Fruit fly (Drosophila melanogaster) whole organism, embryonic: ENCODE results near the gene CG9117.
A peak's percentile ranks its signal among the peaks of the same experiment; 100 is the strongest.

Experiments
- Adf1 ChIP-seq: fragments of 200-800 bp; sonication (Bioruptor generic); IDR thresholded peaks from 2 replicates; pipeline ENCODE4 v1.3.6; 2022; ENCODE audit warnings: missing biosample characterization, missing genetic modification characterization
- Atf3 ChIP-seq: fragments of 200-800 bp; sonication (Bioruptor generic); optimal IDR thresholded peaks from 3 replicates; lab custom pipeline; 2016; ENCODE audit warnings: missing biosample characterization, missing genetic modification characterization
- CG10543 ChIP-seq: fragments of 200-800 bp; sonication (Bioruptor generic); optimal IDR thresholded peaks from 3 replicates; lab custom pipeline; 2017; ENCODE audit warnings: missing biosample characterization, mild to moderate bottlenecking, missing genetic modification characterization, moderate library complexity
- CG11093 ChIP-seq: fragments of 200-800 bp; sonication (Bioruptor generic); IDR thresholded peaks from 3 replicates; pipeline ENCODE4 v1.3.6; 2022; ENCODE audit warnings: missing biosample characterization, missing genetic modification characterization
- CG17385 ChIP-seq: fragments of 200-800 bp; sonication (Bioruptor generic); optimal IDR thresholded peaks from 3 replicates; lab custom pipeline; 2018; ENCODE audit warnings: missing biosample characterization, mild to moderate bottlenecking, missing genetic modification characterization
- CG34224 ChIP-seq: fragments of 200-800 bp; sonication (Bioruptor generic); IDR thresholded peaks from 3 replicates; pipeline ENCODE4 v1.3.6; 2022; ENCODE audit warnings: missing biosample characterization, missing genetic modification characterization; ENCODE audit not compliant: partially characterized antibody
- CG34422 ChIP-seq: fragments of 200-800 bp; sonication (Bioruptor generic); IDR thresholded peaks from 3 replicates; pipeline ENCODE4 v1.3.6; 2022; ENCODE audit warnings: missing biosample characterization, missing genetic modification characterization
- CG3726 ChIP-seq: fragments of 200-800 bp; sonication (Bioruptor generic); IDR thresholded peaks from 3 replicates; pipeline ENCODE4, ENCODE4 v1.3.6; 2022; ENCODE audit warnings: missing biosample characterization, missing genetic modification characterization
- CG4360 ChIP-seq: fragments of 200-800 bp; sonication (Bioruptor generic); IDR thresholded peaks from 2 replicates; pipeline ENCODE4 v1.3.6; 2022; ENCODE audit warnings: missing biosample characterization, missing genetic modification characterization
- CG4404 ChIP-seq: fragments of 200-800 bp; sonication (Bioruptor generic); IDR thresholded peaks from 2 replicates; pipeline ENCODE4 v1.3.6; 2022; ENCODE audit warnings: missing biosample characterization, missing genetic modification characterization
- CG4707 ChIP-seq: fragments of 200-800 bp; sonication (Bioruptor generic); optimal IDR thresholded peaks from 2 replicates; lab custom pipeline; 2018; ENCODE audit warnings: missing biosample characterization, mild to moderate bottlenecking, missing genetic modification characterization, moderate library complexity
- CG5180 ChIP-seq: fragments of 200-800 bp; sonication (Bioruptor generic); optimal IDR thresholded peaks from 3 replicates; lab custom pipeline; 2017; ENCODE audit warnings: missing biosample characterization, missing genetic modification characterization, mild to moderate bottlenecking, moderate library complexity, missing genetic modification reagents
- CG5245 ChIP-seq: fragments of 200-800 bp; sonication (Bioruptor generic); optimal IDR thresholded peaks from 3 replicates; lab custom pipeline; 2016; ENCODE audit warnings: missing biosample characterization, missing genetic modification characterization
- CG7786 ChIP-seq: fragments of 200-800 bp; sonication (Bioruptor generic); optimal IDR thresholded peaks from 2 replicates; lab custom pipeline; 2016; ENCODE audit warnings: missing biosample characterization, missing genetic modification characterization
- CG8765 ChIP-seq: fragments of 200-800 bp; sonication (Bioruptor generic); IDR thresholded peaks from 2 replicates; pipeline ENCODE4 v1.3.6; 2022; ENCODE audit warnings: missing biosample characterization, missing genetic modification characterization
- CrebB ChIP-seq: fragments of 200-800 bp; sonication (Bioruptor generic); optimal IDR thresholded peaks from 3 replicates; lab custom pipeline; 2018; ENCODE audit warnings: missing biosample characterization, mild to moderate bottlenecking, missing genetic modification characterization
- D19A ChIP-seq: fragments of 200-800 bp; optimal IDR thresholded peaks from 3 replicates; lab custom pipeline; 2019; ENCODE audit warnings: missing biosample characterization, mild to moderate bottlenecking, missing genetic modification characterization, moderate library complexity
- Dad ChIP-seq: fragments of 200-800 bp; sonication (Bioruptor generic); optimal IDR thresholded peaks from 3 replicates; lab custom pipeline; 2016; ENCODE audit warnings: missing biosample characterization, missing genetic modification characterization
- Dip3 ChIP-seq: fragments of 200-800 bp; sonication (Bioruptor generic); optimal IDR thresholded peaks from 3 replicates; lab custom pipeline; 2016; ENCODE audit warnings: missing biosample characterization, missing genetic modification characterization
- Drgx ChIP-seq: fragments of 200-800 bp; sonication (Bioruptor generic); IDR thresholded peaks from 2 replicates; pipeline ENCODE4 v1.3.6; 2022; ENCODE audit warnings: missing biosample characterization, missing genetic modification characterization
- HLH4C ChIP-seq: fragments of 200-800 bp; sonication (Bioruptor generic); IDR thresholded peaks from 3 replicates; pipeline ENCODE4 v1.3.6; 2022; ENCODE audit warnings: missing biosample characterization, missing genetic modification characterization; ENCODE audit not compliant: partially characterized antibody
- MESR4 ChIP-seq: fragments of 200-800 bp; sonication (Bioruptor generic); optimal IDR thresholded peaks from 2 replicates; lab custom pipeline; 2018; ENCODE audit warnings: missing biosample characterization, mild to moderate bottlenecking, missing genetic modification characterization, moderate library complexity
- Nf-YA ChIP-seq: fragments of 200-800 bp; sonication (Bioruptor generic); IDR thresholded peaks from 2 replicates; pipeline ENCODE4 v1.3.6; 2022; ENCODE audit warnings: missing biosample characterization, missing genetic modification characterization
- Oli ChIP-seq: fragments of 200-800 bp; sonication (Bioruptor generic); optimal IDR thresholded peaks from 2 replicates; lab custom pipeline; 2018; ENCODE audit warnings: missing biosample characterization, mild to moderate bottlenecking, missing genetic modification characterization, moderate library complexity
- Rfx ChIP-seq: fragments of 200-800 bp; sonication (Bioruptor generic); IDR thresholded peaks from 2 replicates; pipeline ENCODE4 v1.3.6; 2022; ENCODE audit warnings: missing biosample characterization, missing genetic modification characterization
- Scr ChIP-seq: fragments of 200-800 bp; sonication (Bioruptor generic); IDR thresholded peaks from 2 replicates; pipeline ENCODE4 v1.3.6; 2022; ENCODE audit warnings: missing biosample characterization, missing genetic modification characterization; ENCODE audit not compliant: partially characterized antibody
- Sin3A ChIP-seq: fragments of >200 bp; optimal IDR thresholded peaks from 2 replicates; lab custom pipeline; 2018
- Vsx1 ChIP-seq: fragments of 200-800 bp; sonication (Bioruptor generic); optimal IDR thresholded peaks from 2 replicates; lab custom pipeline; 2017; ENCODE audit warnings: missing biosample characterization, mild to moderate bottlenecking, missing genetic modification characterization, missing genetic modification reagents
- ab ChIP-seq: fragments of 200-800 bp; sonication (Bioruptor generic); optimal IDR thresholded peaks from 2 replicates; lab custom pipeline; 2016; ENCODE audit warnings: missing biosample characterization, missing genetic modification characterization
- ac ChIP-seq: fragments of 200-800 bp; sonication (Bioruptor generic); optimal IDR thresholded peaks from 3 replicates; lab custom pipeline; 2017; ENCODE audit warnings: missing biosample characterization, mild to moderate bottlenecking, missing genetic modification characterization
- bbx ChIP-seq: fragments of 200-800 bp; sonication (Bioruptor generic); IDR thresholded peaks from 2 replicates; pipeline ENCODE4 v1.3.6; 2022; ENCODE audit warnings: missing biosample characterization, missing genetic modification characterization; ENCODE audit not compliant: partially characterized antibody
- chn ChIP-seq: fragments of 200-800 bp; sonication (Bioruptor generic); optimal IDR thresholded peaks from 2 replicates; lab custom pipeline; 2016; ENCODE audit warnings: missing biosample characterization, missing genetic modification characterization
- eve ChIP-seq, 2 experiments: fragments of >200 bp; optimal IDR thresholded peaks; 2 replicates each; lab custom pipeline; 2017; ENCODE audit warnings: missing biosample characterization in 2 of 2, missing genetic modification characterization in 2 of 2
- fd3F ChIP-seq: fragments of 200-800 bp; sonication (Bioruptor generic); optimal IDR thresholded peaks from 2 replicates; lab custom pipeline; 2018; ENCODE audit warnings: missing biosample characterization, mild to moderate bottlenecking, missing genetic modification characterization, moderate library complexity
- gcm ChIP-seq: fragments of 200-800 bp; sonication (Bioruptor generic); optimal IDR thresholded peaks from 2 replicates; lab custom pipeline; 2019; ENCODE audit warnings: missing biosample characterization, mild to moderate bottlenecking, missing genetic modification characterization, moderate library complexity
- hb ChIP-seq: fragments of 200-800 bp; sonication (Bioruptor generic); IDR thresholded peaks from 3 replicates; pipeline ENCODE4 v1.3.6; 2022; ENCODE audit warnings: missing biosample characterization, missing genetic modification characterization; ENCODE audit not compliant: partially characterized antibody
- inv ChIP-seq: fragments of 200-800 bp; sonication (Bioruptor generic); IDR thresholded peaks from 2 replicates; pipeline ENCODE4 v1.3.6; 2022; ENCODE audit warnings: missing biosample characterization, missing genetic modification characterization; ENCODE audit not compliant: partially characterized antibody
- lbe ChIP-seq: fragments of 200-800 bp; sonication (Bioruptor generic); optimal IDR thresholded peaks from 2 replicates; lab custom pipeline; 2016; ENCODE audit warnings: missing biosample characterization, mild to moderate bottlenecking, missing genetic modification characterization
- lilli ChIP-seq: fragments of 200-800 bp; sonication (Bioruptor generic); optimal IDR thresholded peaks from 3 replicates; lab custom pipeline; 2016; ENCODE audit warnings: missing biosample characterization, missing genetic modification characterization
- prd ChIP-seq, 3 experiments: fragments of >200 bp in 2 of 3; fragments of 200-800 bp in 1 of 3; sonication (Bioruptor generic) in 1 of 3; optimal IDR thresholded peaks in 2 of 3; IDR thresholded peaks in 1 of 3; 2 replicates in 2 of 3; 3 replicates in 1 of 3; pipeline versions ENCODE4 v1.3.6 to Lab custom; 2017 to 2022; ENCODE audit warnings: missing biosample characterization in 1 of 3, missing genetic modification characterization in 1 of 3
- psq ChIP-seq: fragments of 200-800 bp; sonication (Bioruptor generic); optimal IDR thresholded peaks from 2 replicates; lab custom pipeline; 2017; ENCODE audit warnings: missing biosample characterization, missing genetic modification characterization
- salm ChIP-seq: fragments of 200-800 bp; sonication (Bioruptor generic); optimal IDR thresholded peaks from 2 replicates; lab custom pipeline; 2018; ENCODE audit warnings: missing biosample characterization, mild to moderate bottlenecking, missing genetic modification characterization
- sob ChIP-seq: fragments of 200-800 bp; sonication (Bioruptor generic); IDR thresholded peaks from 2 replicates; pipeline ENCODE4 v1.3.6; 2022; ENCODE audit warnings: missing biosample characterization, missing genetic modification characterization
- sqz ChIP-seq: fragments of 200-800 bp; sonication (Bioruptor generic); optimal IDR thresholded peaks from 3 replicates; lab custom pipeline; 2018; ENCODE audit warnings: missing biosample characterization, mild to moderate bottlenecking, missing genetic modification characterization
- stwl ChIP-seq: fragments of 200-800 bp; sonication (Bioruptor generic); optimal IDR thresholded peaks from 3 replicates; lab custom pipeline; 2018; ENCODE audit warnings: missing biosample characterization, mild to moderate bottlenecking, missing genetic modification characterization, moderate library complexity
- tap ChIP-seq: fragments of 200-800 bp; optimal IDR thresholded peaks from 3 replicates; lab custom pipeline; 2019; ENCODE audit warnings: missing biosample characterization, mild to moderate bottlenecking, missing genetic modification characterization, moderate library complexity
- tna ChIP-seq: fragments of 200-800 bp; sonication (Bioruptor generic); IDR thresholded peaks from 2 replicates; pipeline ENCODE4 v1.3.6; 2022; ENCODE audit warnings: missing biosample characterization, missing genetic modification characterization; ENCODE audit not compliant: partially characterized antibody
- trem ChIP-seq: fragments of 200-800 bp; optimal IDR thresholded peaks from 3 replicates; lab custom pipeline; 2019; ENCODE audit warnings: missing biosample characterization, mild to moderate bottlenecking, missing genetic modification characterization, moderate library complexity
- unc-4 ChIP-seq: fragments of 200-800 bp; sonication (Bioruptor generic); IDR thresholded peaks from 2 replicates; pipeline ENCODE4 v1.3.6; 2022; ENCODE audit warnings: missing biosample characterization, missing genetic modification characterization; ENCODE audit not compliant: partially characterized antibody

CG9117 gene

DNA sequence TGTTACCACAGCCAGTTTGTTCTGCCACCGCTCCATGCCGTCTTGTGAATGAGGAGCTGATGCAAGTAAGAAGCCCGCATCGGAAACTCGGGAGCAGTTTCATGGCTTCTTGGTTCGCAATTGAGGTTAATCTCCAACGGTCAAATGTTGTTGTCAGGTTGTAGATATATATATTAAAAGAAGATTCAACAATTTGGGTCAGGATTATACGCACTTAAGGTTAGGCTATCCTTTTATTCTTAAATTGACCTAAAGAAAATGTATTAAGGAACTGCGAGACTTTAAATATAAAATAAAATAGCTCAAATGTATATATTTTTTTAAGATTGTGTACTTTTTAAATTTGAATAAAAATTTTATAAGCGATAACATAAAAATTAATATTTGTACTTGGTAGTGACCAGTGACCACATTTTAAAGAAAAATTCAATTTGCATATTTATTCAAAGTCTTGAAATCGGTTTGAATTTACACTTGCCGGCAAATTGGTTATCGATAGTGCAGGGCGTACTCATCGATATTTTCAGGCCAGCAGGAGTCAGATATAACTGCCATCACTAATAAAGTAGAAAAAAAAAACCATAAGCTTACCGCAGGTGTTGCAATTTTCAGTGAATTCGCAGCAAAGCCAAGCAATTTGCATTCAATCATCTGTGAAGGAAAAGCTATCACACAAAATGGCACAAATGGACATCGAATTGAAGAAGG, 31.0 kb upstream of the CG9117 start, which contains the start of the genes CG9150 and Pfdn1 (continued):
- peak; percentile 89 for TF ChIP-seq tna (GFP tag; lab: Robert Waterston, UW)
- TF ChIP-seq Rfx (GFP tag; lab: Robert Waterston, UW), result peak; percentile 48
- no peak for TF ChIP-seq gcm (GFP tag; lab: Kevin White, UChicago)
- TF ChIP-seq hb (GFP tag; lab: Robert Waterston, UW), result peak; percentile 60; the same call in 2 of the 3 replicates
- TF ChIP-seq CG34224 (GFP tag; lab: Robert Waterston, UW), result peak; percentile 96
- TF ChIP-seq CG8765 (GFP tag; lab: Robert Waterston, UW), result no peak
- no peak for TF ChIP-seq CG4404 (GFP tag; lab: Robert Waterston, UW)
- no peak for TF ChIP-seq CrebB (tag; lab: Kevin White, UChicago)
- peak; percentile 85 for TF ChIP-seq HLH4C (GFP tag; lab: Robert Waterston, UW)
- TF ChIP-seq sob (GFP tag; lab: Robert Waterston, UW), result peak; percentile 10; the same call in 1 of the 2 replicates
- peak; percentile 90 for TF ChIP-seq Scr
- no peak for TF ChIP-seq CG17385 (GFP tag; lab: Kevin White, UChicago)
- TF ChIP-seq trem (tag; lab: Kevin White, UChicago), result peak; percentile 26
- TF ChIP-seq chn (GFP tag; lab: Kevin White, UChicago), result no peak
- no peak; the same call in 2 of the 3 replicates for TF ChIP-seq CG34422 (GFP tag; lab: Robert Waterston, UW)
- no peak for TF ChIP-seq Adf1 (GFP tag; lab: Robert Waterston, UW)
- TF ChIP-seq D19A (tag; lab: Kevin White, UChicago), result no peak
- TF ChIP-seq unc-4 (GFP tag; lab: Robert Waterston, UW), result peak; percentile 90
- peak; percentile 91 for TF ChIP-seq bbx (GFP tag; lab: Robert Waterston, UW)
- no peak for TF ChIP-seq ab (GFP tag; lab: Kevin White, UChicago)
- TF ChIP-seq eve (GFP tag; optimal IDR thresholded peaks at IDR 0.05; lab: Kevin White, UChicago), result no peak
- no peak for TF ChIP-seq Oli (tag; lab: Kevin White, UChicago)
- no peak for TF ChIP-seq CG5180 (GFP tag; lab: Kevin White, UChicago)
- no peak for TF ChIP-seq Dad (GFP tag; lab: Kevin White, UChicago)
- no peak for TF ChIP-seq Drgx
- TF ChIP-seq MESR4 (GFP tag; lab: Kevin White, UChicago), result peak; percentile 62
- TF ChIP-seq Atf3 (GFP tag; lab: Kevin White, UChicago), result no peak
- no peak for TF ChIP-seq psq (GFP tag; lab: Kevin White, UChicago)
- no peak for TF ChIP-seq CG7786 (GFP tag; lab: Kevin White, UChicago)
- TF ChIP-seq ac (GFP tag; lab: Kevin White, UChicago), result no peak
- TF ChIP-seq CG4360 (GFP tag; lab: Robert Waterston, UW), result no peak
- no peak for TF ChIP-seq lilli (GFP tag; lab: Kevin White, UChicago)
- no peak for TF ChIP-seq CG10543 (GFP tag; lab: Kevin White, UChicago)
- peak; percentile 93 for TF ChIP-seq sqz (GFP tag; lab: Kevin White, UChicago)
- peak; percentile 80 for TF ChIP-seq inv (GFP tag; lab: Robert Waterston, UW)
- no peak for TF ChIP-seq Vsx1 (GFP tag; lab: Kevin White, UChicago)
- no peak for TF ChIP-seq fd3F (GFP tag; lab: Kevin White, UChicago)
- TF ChIP-seq lbe (GFP tag; lab: Kevin White, UChicago), result peak; percentile 50
- TF ChIP-seq Sin3A (lab: Kevin White, UChicago), result peak; percentile 18
- no peak for TF ChIP-seq CG11093 (GFP tag; lab: Robert Waterston, UW)
- no peak for TF ChIP-seq CG3726 (GFP tag; lab: Robert Waterston, UW)
- no peak for TF ChIP-seq Nf-YA (GFP tag; lab: Robert Waterston, UW)
- no peak for TF ChIP-seq salm (tag; lab: Kevin White, UChicago)
- no peak for TF ChIP-seq prd (optimal IDR thresholded peaks at IDR 0.05; lab: Kevin White, UChicago)
- TF ChIP-seq prd (GFP tag; IDR thresholded peaks at IDR 0.05; lab: Robert Waterston, UW), result no peak
- no peak for TF ChIP-seq CG4707
- peak; percentile 57 for TF ChIP-seq stwl (tag; lab: Kevin White, UChicago)
- TF ChIP-seq Dip3 (GFP tag; lab: Kevin White, UChicago), result no peak
- no peak for TF ChIP-seq CG5245 (GFP tag; lab: Kevin White, UChicago)
- no peak for TF ChIP-seq tap
